Fruit fly (Drosophila melanogaster) whole organism, pupa: ENCODE measurements around the gene Gs2.

Experiments
- CG10348 ChIP-seq: fragments of 200-800 bp; sonication (Bioruptor generic); IDR thresholded peaks from 2 replicates; pipeline ENCODE4 v1.3.6; 2022; ENCODE audit warnings: missing biosample characterization, missing genetic modification characterization
- CG15710 ChIP-seq: fragments of 200-800 bp; sonication (Bioruptor generic); optimal IDR thresholded peaks from 2 replicates; lab custom pipeline; 2018; ENCODE audit warnings: missing biosample characterization, mild to moderate bottlenecking, missing genetic modification characterization, moderate library complexity
- CG4496 ChIP-seq: fragments of 200-800 bp; sonication (Bioruptor generic); IDR thresholded peaks from 3 replicates; pipeline ENCODE4 v1.3.6; 2022; ENCODE audit warnings: missing biosample characterization, missing genetic modification characterization
- CG8159 ChIP-seq: fragments of 200-800 bp; sonication (Bioruptor generic); optimal IDR thresholded peaks from 3 replicates; lab custom pipeline; 2018; ENCODE audit warnings: missing biosample characterization, mild to moderate bottlenecking, missing genetic modification characterization, moderate library complexity
- CG9948 ChIP-seq: fragments of 200-800 bp; sonication (Bioruptor generic); optimal IDR thresholded peaks from 2 replicates; lab custom pipeline; 2018; ENCODE audit warnings: missing biosample characterization, mild to moderate bottlenecking, missing genetic modification characterization, moderate library complexity
- Pif1A ChIP-seq: fragments of 200-800 bp; sonication (Bioruptor generic); optimal IDR thresholded peaks from 3 replicates; lab custom pipeline; 2016; ENCODE audit warnings: missing biosample characterization, missing genetic modification characterization
- fd96Ca ChIP-seq: fragments of 200-800 bp; sonication (Bioruptor generic); IDR thresholded peaks from 3 replicates; pipeline ENCODE4 v1.3.6; 2022; ENCODE audit warnings: missing biosample characterization, missing genetic modification characterization
- gl ChIP-seq: fragments of 200-800 bp; sonication (Bioruptor generic); optimal IDR thresholded peaks from 2 replicates; lab custom pipeline; 2018; ENCODE audit warnings: missing biosample characterization, mild to moderate bottlenecking, missing genetic modification characterization

- TF ChIP-seq CG10348 (GFP tag; lab: Robert Waterston, UW) = no peak
- TF ChIP-seq Pif1A (GFP tag; lab: Kevin White, UChicago) = no peak
- TF ChIP-seq gl (tag; lab: Kevin White, UChicago) = no peak
- no peak for TF ChIP-seq CG8159 (tag; lab: Kevin White, UChicago)
- TF ChIP-seq CG9948 = no peak
- no peak for TF ChIP-seq CG4496 (GFP tag; lab: Robert Waterston, UW)
- no peak for TF ChIP-seq CG15710
- TF ChIP-seq fd96Ca = no peak
Measured at dm6 chrX:11422071-11422470, 561 bp upstream of the Gs2 start.
